Worm (Caenorhabditis elegans) whole organism, L2 larva: ENCODE results near the gene T24E12.3.

ENCODE experiments used
- C34F6.9 ChIP-seq: fragments of 150-350 bp; optimal IDR thresholded peaks from 2 replicates; lab custom pipeline; 2014; ENCODE audit warnings: missing biosample characterization, missing genetic modification characterization
- F13H6.1 ChIP-seq: sonication (generic microtip); optimal IDR thresholded peaks from 2 replicates; lab custom pipeline; 2016; ENCODE audit warnings: missing genetic modification characterization, missing compliant biosample characterization
- R02D3.7 ChIP-seq: fragments of 150-350 bp; optimal IDR thresholded peaks from 2 replicates; lab custom pipeline; 2014; ENCODE audit warnings: missing biosample characterization, missing genetic modification characterization
- aly-2 ChIP-seq: fragments of 150-350 bp; optimal IDR thresholded peaks from 2 replicates; lab custom pipeline; 2014; ENCODE audit warnings: missing biosample characterization, missing genetic modification characterization
- ama-1 ChIP-seq: fragments of 150-350 bp; optimal IDR thresholded peaks from 2 replicates; lab custom pipeline; 2018; ENCODE audit warnings: inconsistent platforms
- crh-2 ChIP-seq: sonication (generic microtip); optimal IDR thresholded peaks from 2 replicates; lab custom pipeline; 2017; ENCODE audit warnings: missing biosample characterization, missing genetic modification characterization
- egl-27 ChIP-seq: sonication (generic microtip); optimal IDR thresholded peaks from 3 replicates; lab custom pipeline; 2017; ENCODE audit warnings: missing biosample characterization, missing genetic modification reagents, missing genetic modification characterization
- fos-1 ChIP-seq: fragments of 150-350 bp; optimal IDR thresholded peaks from 2 replicates; lab custom pipeline; 2014; ENCODE audit warnings: missing biosample characterization, missing genetic modification characterization
- gmeb-1 ChIP-seq: fragments of 150-350 bp; optimal IDR thresholded peaks from 2 replicates; lab custom pipeline; 2014; ENCODE audit warnings: missing biosample characterization, missing genetic modification characterization
- lin-11 ChIP-seq: fragments of 150-350 bp; sonication (generic microtip); optimal IDR thresholded peaks from 2 replicates; lab custom pipeline; 2014; ENCODE audit warnings: missing biosample characterization, missing genetic modification characterization, inconsistent platforms, mixed read lengths
- lin-13 ChIP-seq: fragments of 150-350 bp; optimal IDR thresholded peaks from 2 replicates; lab custom pipeline; 2014; ENCODE audit warnings: missing biosample characterization, missing genetic modification reagents, missing genetic modification characterization
- lin-39 ChIP-seq: fragments of 150-350 bp; optimal IDR thresholded peaks from 2 replicates; lab custom pipeline; 2014; ENCODE audit warnings: missing biosample characterization, missing genetic modification reagents, missing genetic modification characterization
- mab-5 ChIP-seq: fragments of 150-350 bp; optimal IDR thresholded peaks from 2 replicates; lab custom pipeline; 2014; ENCODE audit warnings: missing biosample characterization, missing genetic modification characterization
- mbf-1 ChIP-seq: sonication (generic microtip); optimal IDR thresholded peaks from 2 replicates; lab custom pipeline; 2017; ENCODE audit warnings: missing biosample characterization, missing genetic modification characterization
- mdl-1 ChIP-seq, 2 experiments: fragments of 150-350 bp in 1 of 2; sonication (generic microtip) in 1 of 2; optimal IDR thresholded peaks; 2 replicates each; lab custom pipeline; 2017; ENCODE audit warnings: missing biosample characterization in 2 of 2, missing genetic modification characterization in 2 of 2
- nhr-10 ChIP-seq: sonication (generic microtip); optimal IDR thresholded peaks from 2 replicates; lab custom pipeline; 2017; ENCODE audit warnings: missing biosample characterization, missing genetic modification characterization
- nhr-11 ChIP-seq: fragments of 150-350 bp; optimal IDR thresholded peaks from 2 replicates; lab custom pipeline; 2014; ENCODE audit warnings: missing biosample characterization, missing genetic modification characterization
- nhr-12 ChIP-seq: fragments of 150-350 bp; optimal IDR thresholded peaks from 2 replicates; lab custom pipeline; 2014; ENCODE audit warnings: missing biosample characterization, missing genetic modification characterization
- nhr-21 ChIP-seq: fragments of 150-350 bp; optimal IDR thresholded peaks from 2 replicates; lab custom pipeline; 2014; ENCODE audit warnings: missing biosample characterization, missing genetic modification characterization
- nhr-23 ChIP-seq: fragments of 150-350 bp; optimal IDR thresholded peaks from 2 replicates; lab custom pipeline; 2014; ENCODE audit warnings: missing biosample characterization, missing genetic modification reagents, missing genetic modification characterization
- nhr-237 ChIP-seq: fragments of 150-350 bp; optimal IDR thresholded peaks from 2 replicates; lab custom pipeline; 2014; ENCODE audit warnings: missing biosample characterization, missing genetic modification characterization
- nhr-25 ChIP-seq: fragments of 150-350 bp; sonication (generic microtip); optimal IDR thresholded peaks from 3 replicates; lab custom pipeline; 2014; ENCODE audit warnings: missing biosample characterization, missing genetic modification characterization
- nhr-6 ChIP-seq: fragments of 150-350 bp; optimal IDR thresholded peaks from 2 replicates; lab custom pipeline; 2014; ENCODE audit warnings: missing biosample characterization, missing genetic modification characterization
- nhr-77 ChIP-seq: fragments of 150-350 bp; optimal IDR thresholded peaks from 2 replicates; lab custom pipeline; 2014; ENCODE audit warnings: missing biosample characterization, missing genetic modification characterization
- sem-4 ChIP-seq: fragments of 150-350 bp; optimal IDR thresholded peaks from 2 replicates; lab custom pipeline; 2014; ENCODE audit warnings: missing biosample characterization, missing genetic modification reagents, missing genetic modification characterization
- skn-1 ChIP-seq: sonication (generic microtip); optimal IDR thresholded peaks from 2 replicates; lab custom pipeline; 2017; ENCODE audit warnings: missing biosample characterization, missing genetic modification characterization
- sma-3 ChIP-seq: sonication (generic microtip); optimal IDR thresholded peaks from 2 replicates; lab custom pipeline; 2016; ENCODE audit warnings: missing genetic modification reagents, missing genetic modification characterization, missing compliant biosample characterization
- sma-9 ChIP-seq, 2 experiments: fragments of 150-350 bp in 1 of 2; sonication (generic microtip) in 1 of 2; optimal IDR thresholded peaks; 2 replicates each; lab custom pipeline; 2014 to 2016; ENCODE audit warnings: missing genetic modification characterization in 2 of 2, mild to moderate bottlenecking in 1 of 2, missing biosample characterization in 1 of 2, missing compliant biosample characterization in 1 of 2, missing genetic modification reagents in 1 of 2, moderate library complexity in 1 of 2
- unc-39 ChIP-seq: fragments of 150-350 bp; optimal IDR thresholded peaks from 2 replicates; lab custom pipeline; 2014; ENCODE audit warnings: missing biosample characterization, missing genetic modification characterization
- unc-55 ChIP-seq: fragments of 150-350 bp; sonication (generic microtip); optimal IDR thresholded peaks from 3 replicates; lab custom pipeline; 2014; ENCODE audit warnings: missing biosample characterization, missing genetic modification reagents, missing genetic modification characterization
- zag-1 ChIP-seq: fragments of 150-350 bp; optimal IDR thresholded peaks from 2 replicates; lab custom pipeline; 2014; ENCODE audit warnings: missing biosample characterization, missing genetic modification characterization
- ztf-1 ChIP-seq: fragments of 200-800 bp; sonication (Bioruptor generic); conservative IDR thresholded peaks from 2 replicates; pipeline ENCODE4 v1.3.6; 2022; ENCODE audit warnings: missing genetic modification characterization, missing compliant biosample characterization
- ztf-11 ChIP-seq: sonication (generic microtip); optimal IDR thresholded peaks from 2 replicates; lab custom pipeline; 2017; ENCODE audit warnings: missing biosample characterization, missing genetic modification characterization

The T24E12.3 gene

DNA sequence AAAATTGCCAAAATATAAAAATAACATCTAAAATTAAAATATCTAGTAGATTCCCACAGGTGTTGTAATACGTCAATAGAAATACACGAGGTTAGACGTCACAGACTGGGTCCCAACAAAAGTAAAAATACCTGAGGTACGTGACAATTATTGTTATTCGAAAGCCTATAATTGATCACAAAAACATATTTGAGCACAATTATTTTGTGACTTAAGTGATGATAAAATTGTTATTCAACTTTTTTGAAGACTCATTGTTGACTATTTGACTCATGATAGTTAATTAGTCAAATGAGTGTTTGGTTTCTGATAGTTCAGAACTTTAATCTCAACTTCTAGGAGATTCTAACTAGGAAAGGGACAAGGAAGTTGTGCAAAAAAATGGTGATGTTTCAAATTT, 2.0 kb downstream of the T24E12.3 start:
- no peak for TF ChIP-seq sem-4
- TF ChIP-seq F13H6.1 (tag; lab: Kevin White, UChicago) = no peak

DNA sequence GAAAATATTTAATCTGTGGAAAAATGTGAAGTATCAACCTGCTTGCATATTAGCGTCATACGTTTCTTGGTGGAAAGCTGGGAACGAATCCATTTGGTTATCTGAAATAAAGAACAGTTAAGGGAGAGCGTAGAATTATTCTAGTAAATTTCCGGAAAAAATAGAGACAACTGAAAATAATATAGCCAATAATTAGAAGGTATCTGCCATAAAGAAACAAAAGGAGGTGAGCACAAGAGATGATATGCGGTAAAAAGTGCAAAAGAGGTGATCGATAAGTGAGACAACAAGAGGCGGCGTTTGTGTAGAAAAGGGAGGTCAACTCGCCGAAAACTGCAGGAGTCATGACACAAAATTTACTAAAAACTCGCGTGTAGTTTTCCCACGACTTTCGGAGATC, 3.6 kb downstream of the T24E12.3 start, which contains the start of gene T24E12.11:
Gene T24E12.11, minus strand, starts transcription at position 101 of the 400 bp plus-strand sequence.
- no peak for TF ChIP-seq nhr-237
- TF ChIP-seq ztf-1 (GFP tag; lab: Robert Waterston, UW) = no peak
- TF ChIP-seq nhr-21 (tag; lab: Kevin White, UChicago) = no peak
- no peak for TF ChIP-seq nhr-10 (tag; lab: Kevin White, UChicago)
- TF ChIP-seq, all 48 proteins: peak for 0

DNA sequence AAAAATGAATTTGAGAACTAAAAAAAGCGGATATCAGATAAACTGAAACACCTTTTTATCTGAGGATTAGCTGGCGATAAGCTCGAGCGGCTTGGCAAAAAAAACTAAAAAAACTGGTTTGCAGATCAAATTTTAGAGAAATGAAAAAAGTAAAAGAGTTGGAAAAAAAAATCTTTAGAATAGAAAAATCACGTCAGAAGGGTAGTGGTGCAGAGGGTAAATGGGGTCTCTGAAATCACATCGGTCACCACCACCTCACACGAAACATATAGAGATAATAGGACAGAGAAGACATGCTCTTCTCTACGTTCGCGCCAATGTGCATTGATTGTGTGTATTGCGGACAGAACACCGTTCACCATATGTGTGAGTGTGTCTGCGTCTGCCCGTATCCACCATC, 5.4 kb downstream of the T24E12.3 start:
- TF ChIP-seq nhr-6 (tag; lab: Kevin White, UChicago) (no peak), nhr-77 (tag; lab: Kevin White, UChicago) (no peak), nhr-10 (tag; lab: Kevin White, UChicago) (no peak), ama-1 (lab: Kevin White, UChicago) (no peak), lin-39 (tag; lab: Kevin White, UChicago) (no peak), mbf-1 (tag; lab: Kevin White, UChicago) (no peak), sma-9 (GFP tag; optimal IDR thresholded peaks at IDR 0.05; lab: Kevin White, UChicago) (no peak), sma-9 (tag; optimal IDR thresholded peaks at IDR 0.05; lab: Kevin White, UChicago) (no peak)
- TF ChIP-seq, all 48 proteins: peak for 0

DNA sequence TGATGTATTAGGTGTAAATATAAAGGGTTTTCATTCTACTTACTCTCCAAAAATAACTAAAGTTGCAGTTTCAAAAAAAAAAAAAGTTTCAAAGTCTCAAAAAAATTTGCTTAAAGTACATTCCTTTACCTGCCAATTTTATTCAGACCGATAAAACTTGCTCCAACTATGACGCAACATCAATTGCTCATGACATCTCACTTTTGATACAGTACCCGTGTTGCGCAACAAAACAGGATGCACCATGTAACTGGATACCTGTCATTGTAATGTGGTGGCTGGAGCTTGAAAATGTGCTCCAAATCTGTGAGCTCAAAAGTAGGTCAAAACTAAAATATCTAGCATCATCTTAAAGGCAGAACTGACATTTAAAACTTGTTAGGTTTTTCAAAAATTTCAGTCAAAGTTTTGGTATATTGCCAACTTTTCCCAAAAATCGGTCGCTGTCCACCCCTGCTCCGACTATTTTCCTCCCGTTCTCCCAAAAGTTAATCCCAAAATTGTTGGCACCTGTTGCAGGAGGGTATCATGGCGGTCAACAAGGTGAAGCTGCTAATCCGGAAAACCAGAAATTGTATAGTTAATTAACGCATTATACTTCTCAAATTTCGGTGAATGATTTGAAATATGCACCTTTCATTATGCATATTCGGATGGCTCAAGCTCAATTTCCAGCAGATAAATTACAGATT, 6.6 kb downstream of the T24E12.3 start, which contains the start of gene T24E12.2:
Gene T24E12.2, plus strand, starts transcription at position 642 of the 692 bp plus-strand sequence.
- TF ChIP-seq nhr-10 (tag; lab: Kevin White, UChicago) (no peak), unc-55 (GFP tag; lab: Kevin White, UChicago) (no peak), sma-3 (no peak), skn-1 (tag; lab: Kevin White, UChicago) (no peak), ztf-11 (tag; lab: Kevin White, UChicago) (no peak)

DNA sequence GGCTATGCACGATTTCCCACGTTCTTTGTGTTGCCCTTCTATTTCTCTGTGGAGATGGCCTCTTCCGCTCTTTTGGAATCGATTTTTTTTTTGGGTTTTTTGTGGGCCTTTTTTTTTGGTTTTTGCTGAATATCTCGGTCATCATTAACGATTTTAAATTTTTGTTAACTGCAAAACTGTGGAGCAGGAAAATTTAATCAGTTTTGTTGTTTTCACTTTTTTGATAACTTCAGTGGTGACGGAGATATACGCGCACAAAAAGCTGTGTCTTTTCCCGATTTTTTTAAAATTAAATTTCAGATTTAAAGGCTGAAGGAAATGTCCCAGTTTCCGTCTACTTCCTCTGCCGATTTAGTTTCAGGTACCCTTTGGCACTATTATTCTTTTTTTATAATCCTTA, 9.4 kb downstream of the T24E12.3 start, which contains the start of gene T24E12.1:
Gene T24E12.1, plus strand, starts transcription at position 301 of the 400 bp plus-strand sequence.
- TF ChIP-seq sem-4 (no peak), nhr-11 (tag; lab: Kevin White, UChicago) (no peak), nhr-77 (tag; lab: Kevin White, UChicago) (no peak), mdl-1 (tag; optimal IDR thresholded peaks at IDR 0.05; lab: Kevin White, UChicago) (no peak), F13H6.1 (tag; lab: Kevin White, UChicago) (no peak)

DNA sequence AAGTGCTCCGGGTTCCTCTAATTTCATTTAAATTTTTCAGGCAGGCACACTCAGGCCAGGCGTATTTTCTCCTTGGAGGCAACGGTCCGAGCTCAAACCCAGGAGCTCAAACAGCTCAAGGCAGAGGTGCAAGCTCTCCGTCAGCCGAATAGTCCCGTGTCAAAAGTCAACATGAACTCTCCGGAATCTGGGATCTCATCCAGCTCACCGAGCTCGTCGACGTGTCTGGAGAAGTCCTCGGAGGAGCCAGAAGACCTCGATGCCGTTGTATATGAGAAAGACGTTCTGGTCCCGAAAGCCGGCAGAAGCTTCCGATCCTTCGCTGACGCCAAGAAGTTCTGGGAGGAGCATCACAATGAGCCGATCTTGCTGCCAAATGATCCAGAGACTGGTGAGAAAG, 9.9 kb downstream of the T24E12.3 start:
- TF ChIP-seq skn-1 (tag; lab: Kevin White, UChicago) = no peak
- TF ChIP-seq nhr-21 (tag; lab: Kevin White, UChicago) = no peak
- no peak for TF ChIP-seq crh-2 (tag; lab: Kevin White, UChicago)
- TF ChIP-seq lin-13 (GFP tag; lab: Kevin White, UChicago) = no peak
- TF ChIP-seq nhr-25 (tag; lab: Kevin White, UChicago) = no peak
- TF ChIP-seq, all 48 proteins: peak for 0

DNA sequence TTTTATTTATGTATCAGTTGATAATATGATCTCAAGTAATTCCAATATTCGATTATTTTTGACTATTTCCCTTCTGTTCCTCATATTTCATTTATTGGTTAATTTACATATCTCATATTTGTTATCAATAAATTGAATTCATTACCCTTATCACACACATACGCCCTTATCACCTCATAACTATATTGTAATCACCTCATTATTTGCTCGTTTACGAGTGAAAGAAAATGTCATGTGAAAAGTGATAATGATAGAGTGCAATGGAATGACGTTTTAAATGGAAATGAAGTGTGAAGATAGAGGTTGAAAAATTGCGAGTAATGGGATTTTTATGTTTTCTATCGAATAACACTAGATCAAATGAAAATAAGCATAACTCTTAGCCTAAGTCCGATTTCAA, 10.7 kb downstream of the T24E12.3 start:
- TF ChIP-seq fos-1 (tag; lab: Kevin White, UChicago) (peak; percentile 100), gmeb-1 (peak; percentile 64), zag-1 (no peak), ama-1 (lab: Kevin White, UChicago) (no peak), unc-55 (GFP tag; lab: Kevin White, UChicago) (no peak), nhr-12 (no peak), aly-2 (tag; lab: Kevin White, UChicago) (no peak), nhr-23 (tag; lab: Kevin White, UChicago) (no peak), C34F6.9 (tag; lab: Kevin White, UChicago) (no peak), ztf-1 (GFP tag; lab: Robert Waterston, UW) (no peak), sem-4 (no peak), crh-2 (tag; lab: Kevin White, UChicago) (peak; percentile 78), nhr-21 (tag; lab: Kevin White, UChicago) (no peak), skn-1 (tag; lab: Kevin White, UChicago) (peak; percentile 93), lin-11 (tag; lab: Kevin White, UChicago) (no peak), mab-5 (tag; lab: Kevin White, UChicago) (no peak), sma-3 (peak; percentile 27), egl-27 (peak; percentile 80), R02D3.7 (tag; lab: Kevin White, UChicago) (no peak), nhr-25 (tag; lab: Kevin White, UChicago) (no peak), sma-9 (GFP tag; optimal IDR thresholded peaks at IDR 0.05; lab: Kevin White, UChicago) (peak; percentile 78), sma-9 (tag; optimal IDR thresholded peaks at IDR 0.05; lab: Kevin White, UChicago) (no peak), unc-39 (tag; lab: Kevin White, UChicago) (no peak)
